Fruit fly (Drosophila melanogaster) whole organism, adult: ENCODE results near the gene CG14431.

Source experiments
- CG11617 ChIP-seq: fragments of 200-800 bp; sonication (Bioruptor generic); optimal IDR thresholded peaks from 2 replicates; lab custom pipeline; 2017; ENCODE audit warnings: mild to moderate bottlenecking, missing biosample characterization, missing genetic modification reagents, missing genetic modification characterization
- CG12768 ChIP-seq: fragments of 200-800 bp; sonication (Bioruptor generic); optimal IDR thresholded peaks from 2 replicates; lab custom pipeline; 2017; ENCODE audit warnings: missing biosample characterization, missing genetic modification characterization, mild to moderate bottlenecking, moderate library complexity, missing genetic modification reagents
- CG33017 ChIP-seq: fragments of 200-800 bp; sonication (Bioruptor generic); optimal IDR thresholded peaks from 2 replicates; lab custom pipeline; 2018; ENCODE audit warnings: missing biosample characterization, mild to moderate bottlenecking, missing genetic modification characterization, moderate library complexity
- CG7101 ChIP-seq: fragments of 200-800 bp; sonication (Bioruptor generic); optimal IDR thresholded peaks from 2 replicates; lab custom pipeline; 2018; ENCODE audit warnings: missing biosample characterization, mild to moderate bottlenecking, missing genetic modification characterization, moderate library complexity
- Clk ChIP-seq: fragments of 200-800 bp; sonication (Bioruptor generic); optimal IDR thresholded peaks from 2 replicates; lab custom pipeline; 2017; ENCODE audit warnings: missing biosample characterization, missing genetic modification characterization
- Crg-1 ChIP-seq: fragments of 200-800 bp; sonication (Bioruptor generic); optimal IDR thresholded peaks from 2 replicates; lab custom pipeline; 2016; ENCODE audit warnings: missing biosample characterization, missing genetic modification characterization
- Hr96 ChIP-seq: fragments of 200-800 bp; sonication (Bioruptor generic); optimal IDR thresholded peaks from 2 replicates; lab custom pipeline; 2016; ENCODE audit warnings: missing biosample characterization, missing genetic modification characterization
- cic ChIP-seq: fragments of 200-800 bp; sonication (Bioruptor generic); optimal IDR thresholded peaks from 2 replicates; lab custom pipeline; 2017; ENCODE audit warnings: missing biosample characterization, mild to moderate bottlenecking, missing genetic modification characterization, moderate library complexity
- kay ChIP-seq: fragments of 200-800 bp; sonication (Bioruptor generic); peaks from one replicate; lab custom pipeline; 2016; ENCODE audit warnings: missing biosample characterization, missing genetic modification characterization, borderline replicate concordance
- tj ChIP-seq: fragments of 200-800 bp; sonication (Bioruptor generic); optimal IDR thresholded peaks from 3 replicates; lab custom pipeline; 2017; ENCODE audit warnings: missing biosample characterization, mild to moderate bottlenecking, missing genetic modification characterization, moderate library complexity
- toe ChIP-seq: fragments of 200-800 bp; sonication (Bioruptor generic); optimal IDR thresholded peaks from 2 replicates; lab custom pipeline; 2016; ENCODE audit warnings: missing biosample characterization, missing genetic modification characterization

dm6 chrX:6982054-6982453 lies 74.0 kb downstream of the CG14431 start:
- TF ChIP-seq CG12768 (GFP tag; lab: Kevin White, UChicago) (no peak), Clk (GFP tag; lab: Kevin White, UChicago) (no peak), toe (no peak), Hr96 (GFP tag; lab: Kevin White, UChicago) (no peak), CG11617 (GFP tag; lab: Kevin White, UChicago) (no peak), CG7101 (tag; lab: Kevin White, UChicago) (no peak), kay (GFP tag; lab: Kevin White, UChicago) (no peak), CG33017 (tag; lab: Kevin White, UChicago) (no peak), tj (GFP tag; lab: Kevin White, UChicago) (no peak), cic (GFP tag; lab: Kevin White, UChicago) (no peak), Crg-1 (GFP tag; lab: Kevin White, UChicago) (no peak)
